Fruit fly (Drosophila melanogaster) whole organism, embryonic: Measurements from ENCODE around the gene CG32246.
A peak's percentile ranks its signal among the peaks of the same experiment; 100 is the strongest.

ENCODE experiments used
- B-H2 ChIP-seq: fragments of 200-800 bp; sonication (Bioruptor generic); optimal IDR thresholded peaks from 2 replicates; lab custom pipeline; 2018; ENCODE audit warnings: missing biosample characterization, mild to moderate bottlenecking, missing genetic modification characterization
- CG10366 ChIP-seq: fragments of 200-800 bp; sonication (Bioruptor generic); IDR thresholded peaks from 2 replicates; pipeline ENCODE4 v1.3.6; 2022; ENCODE audit warnings: missing biosample characterization, missing genetic modification characterization
- CG10654 ChIP-seq: fragments of 200-800 bp; sonication (Bioruptor generic); optimal IDR thresholded peaks from 2 replicates; lab custom pipeline; 2016; ENCODE audit warnings: missing biosample characterization, missing genetic modification characterization
- CG10979 ChIP-seq: fragments of 200-800 bp; sonication (Bioruptor generic); optimal IDR thresholded peaks from 2 replicates; lab custom pipeline; 2018; ENCODE audit warnings: missing biosample characterization, mild to moderate bottlenecking, missing genetic modification characterization, moderate library complexity
- CG11504 ChIP-seq: fragments of 200-800 bp; sonication (Bioruptor generic); optimal IDR thresholded peaks from 3 replicates; lab custom pipeline; 2019; ENCODE audit warnings: missing biosample characterization, mild to moderate bottlenecking, missing genetic modification characterization, moderate library complexity
- CG12104 ChIP-seq: fragments of 200-800 bp; sonication (Bioruptor generic); optimal IDR thresholded peaks from 3 replicates; lab custom pipeline; 2016; ENCODE audit warnings: missing biosample characterization, missing genetic modification characterization
- CG12236 ChIP-seq: fragments of 200-800 bp; sonication (Bioruptor generic); optimal IDR thresholded peaks from 2 replicates; lab custom pipeline; 2016; ENCODE audit warnings: missing biosample characterization, missing genetic modification characterization
- CG13775 ChIP-seq: fragments of 200-800 bp; sonication (Bioruptor generic); optimal IDR thresholded peaks from 3 replicates; lab custom pipeline; 2017; ENCODE audit warnings: missing biosample characterization, mild to moderate bottlenecking, missing genetic modification characterization
- CG14050 ChIP-seq: fragments of 200-800 bp; sonication (Bioruptor generic); IDR thresholded peaks from 3 replicates; pipeline ENCODE4 v1.3.6; 2022; ENCODE audit warnings: missing biosample characterization, missing genetic modification characterization
- CG17361 ChIP-seq: fragments of 200-800 bp; sonication (Bioruptor generic); IDR thresholded peaks from 3 replicates; pipeline ENCODE4 v1.3.6; 2022; ENCODE audit warnings: missing biosample characterization, missing genetic modification characterization
- CG18262 ChIP-seq: fragments of 200-800 bp; optimal IDR thresholded peaks from 3 replicates; lab custom pipeline; 2019; ENCODE audit warnings: missing biosample characterization, mild to moderate bottlenecking, missing genetic modification characterization, moderate library complexity
- CG18619 ChIP-seq: fragments of 200-800 bp; sonication (Bioruptor generic); optimal IDR thresholded peaks from 3 replicates; lab custom pipeline; 2017; ENCODE audit warnings: missing biosample characterization, mild to moderate bottlenecking, missing genetic modification characterization
- CG30431 ChIP-seq: fragments of 200-800 bp; sonication (Bioruptor generic); optimal IDR thresholded peaks from 2 replicates; lab custom pipeline; 2017; ENCODE audit warnings: missing biosample characterization, missing genetic modification characterization
- CG3065 ChIP-seq: fragments of 200-800 bp; sonication (Bioruptor generic); optimal IDR thresholded peaks from 2 replicates; lab custom pipeline; 2016; ENCODE audit warnings: missing biosample characterization, missing genetic modification characterization
- CG4820 ChIP-seq: fragments of 200-800 bp; sonication (Bioruptor generic); optimal IDR thresholded peaks from 3 replicates; lab custom pipeline; 2016; ENCODE audit warnings: missing biosample characterization, missing genetic modification characterization
- CG4854 ChIP-seq: fragments of 200-800 bp; sonication (Bioruptor generic); optimal IDR thresholded peaks from 2 replicates; lab custom pipeline; 2016; ENCODE audit warnings: missing biosample characterization, missing genetic modification characterization, inconsistent platforms
- CG5953 ChIP-seq: fragments of 200-800 bp; sonication (Bioruptor generic); IDR thresholded peaks from 2 replicates; pipeline ENCODE4 v1.3.6; 2022; ENCODE audit warnings: missing biosample characterization, missing genetic modification characterization
- CG7556 ChIP-seq: fragments of 200-800 bp; sonication (Bioruptor generic); optimal IDR thresholded peaks from 2 replicates; lab custom pipeline; 2017; ENCODE audit warnings: missing biosample characterization, mild to moderate bottlenecking, missing genetic modification characterization
- CG8281 ChIP-seq: fragments of 200-800 bp; sonication (Bioruptor generic); optimal IDR thresholded peaks from 2 replicates; lab custom pipeline; 2018; ENCODE audit warnings: missing biosample characterization, mild to moderate bottlenecking, missing genetic modification characterization, moderate library complexity
- CkIIα-i1 ChIP-seq: fragments of 200-800 bp; sonication (Bioruptor generic); IDR thresholded peaks from 2 replicates; pipeline ENCODE4 v1.3.6; 2022; ENCODE audit warnings: missing biosample characterization, missing genetic modification characterization
- Dip2 ChIP-seq: fragments of 200-800 bp; sonication (Bioruptor generic); IDR thresholded peaks from 2 replicates; pipeline ENCODE4 v1.3.6; 2022; ENCODE audit warnings: missing biosample characterization, missing genetic modification characterization
- Drgx ChIP-seq: fragments of 200-800 bp; sonication (Bioruptor generic); IDR thresholded peaks from 2 replicates; pipeline ENCODE4 v1.3.6; 2022; ENCODE audit warnings: missing biosample characterization, missing genetic modification characterization
- Hmr ChIP-seq: fragments of 200-800 bp; sonication (Bioruptor generic); optimal IDR thresholded peaks from 3 replicates; lab custom pipeline; 2017; ENCODE audit warnings: mild to moderate bottlenecking, missing biosample characterization, missing genetic modification reagents, missing genetic modification characterization
- MESR4 ChIP-seq: fragments of 200-800 bp; sonication (Bioruptor generic); optimal IDR thresholded peaks from 2 replicates; lab custom pipeline; 2018; ENCODE audit warnings: missing biosample characterization, mild to moderate bottlenecking, missing genetic modification characterization, moderate library complexity
- Nf-YB ChIP-seq: fragments of 200-800 bp; sonication (Bioruptor generic); optimal IDR thresholded peaks from 3 replicates; lab custom pipeline; 2019; ENCODE audit warnings: missing biosample characterization, mild to moderate bottlenecking, missing genetic modification characterization, moderate library complexity
- Oaz ChIP-seq: fragments of 200-800 bp; sonication (Bioruptor generic); IDR thresholded peaks from 2 replicates; pipeline ENCODE4 v1.3.6; 2022; ENCODE audit warnings: missing biosample characterization, missing genetic modification characterization
- Ptx1 ChIP-seq: fragments of 200-800 bp; sonication (Bioruptor generic); IDR thresholded peaks from 2 replicates; pipeline ENCODE4 v1.3.6; 2022; ENCODE audit warnings: missing biosample characterization, missing genetic modification characterization
- Ravus ChIP-seq: fragments of 200-800 bp; sonication (Bioruptor generic); IDR thresholded peaks from 2 replicates; pipeline ENCODE4 v1.3.6; 2022; ENCODE audit warnings: missing biosample characterization, missing genetic modification characterization
- Six4 ChIP-seq: fragments of 200-800 bp; sonication (Bioruptor generic); optimal IDR thresholded peaks from 2 replicates; lab custom pipeline; 2016; ENCODE audit warnings: missing biosample characterization, missing genetic modification characterization
- Sry-δ ChIP-seq: fragments of 200-800 bp; sonication (Bioruptor generic); optimal IDR thresholded peaks from 2 replicates; lab custom pipeline; 2016; ENCODE audit warnings: missing biosample characterization, missing genetic modification characterization
- Ssrp ChIP-seq: fragments of 200-800 bp; sonication (Bioruptor generic); optimal IDR thresholded peaks from 2 replicates; lab custom pipeline; 2018; ENCODE audit warnings: missing biosample characterization, mild to moderate bottlenecking, missing genetic modification characterization, moderate library complexity
- TFAM ChIP-seq: fragments of 200-800 bp; sonication (Bioruptor generic); optimal IDR thresholded peaks from 2 replicates; lab custom pipeline; 2017; ENCODE audit warnings: missing biosample characterization, missing genetic modification characterization, inconsistent platforms
- Taf1 ChIP-seq: fragments of 200-800 bp; sonication (Bioruptor generic); IDR thresholded peaks from 2 replicates; pipeline ENCODE4 v1.3.6; 2022; ENCODE audit warnings: missing biosample characterization, missing genetic modification characterization
- YL-1 ChIP-seq: fragments of 200-800 bp; sonication (Bioruptor generic); optimal IDR thresholded peaks from 3 replicates; lab custom pipeline; 2017; ENCODE audit warnings: missing biosample characterization, mild to moderate bottlenecking, missing genetic modification characterization
- btn ChIP-seq: fragments of 200-800 bp; sonication (Bioruptor generic); optimal IDR thresholded peaks from 2 replicates; lab custom pipeline; 2016; ENCODE audit warnings: missing biosample characterization, missing genetic modification characterization
- caup ChIP-seq: fragments of 200-800 bp; sonication (Bioruptor generic); optimal IDR thresholded peaks from 3 replicates; lab custom pipeline; 2017; ENCODE audit warnings: missing biosample characterization, mild to moderate bottlenecking, missing genetic modification characterization, moderate library complexity; ENCODE audit not compliant: severe bottlenecking
- grau ChIP-seq: fragments of 200-800 bp; optimal IDR thresholded peaks from 3 replicates; lab custom pipeline; 2019; ENCODE audit warnings: missing biosample characterization, mild to moderate bottlenecking, missing genetic modification characterization, moderate library complexity
- gsb ChIP-seq: fragments of 200-800 bp; sonication (Bioruptor generic); IDR thresholded peaks from 2 replicates; pipeline ENCODE4 v1.3.6; 2022; ENCODE audit warnings: missing biosample characterization, missing genetic modification characterization
- ham ChIP-seq: fragments of 200-800 bp; sonication (Bioruptor generic); IDR thresholded peaks from 2 replicates; pipeline ENCODE4 v1.3.6; 2022; ENCODE audit warnings: missing biosample characterization, missing genetic modification characterization
- ind ChIP-seq: fragments of 200-800 bp; sonication (Bioruptor generic); optimal IDR thresholded peaks from 3 replicates; lab custom pipeline; 2016; ENCODE audit warnings: missing biosample characterization, missing genetic modification characterization
- lilli ChIP-seq: fragments of 200-800 bp; sonication (Bioruptor generic); optimal IDR thresholded peaks from 3 replicates; lab custom pipeline; 2016; ENCODE audit warnings: missing biosample characterization, missing genetic modification characterization
- pho ChIP-seq: fragments of 200-800 bp; sonication (Bioruptor generic); optimal IDR thresholded peaks from 2 replicates; lab custom pipeline; 2016; ENCODE audit warnings: missing biosample characterization, missing genetic modification characterization
- psq ChIP-seq: fragments of 200-800 bp; sonication (Bioruptor generic); optimal IDR thresholded peaks from 2 replicates; lab custom pipeline; 2017; ENCODE audit warnings: missing biosample characterization, missing genetic modification characterization
- rib ChIP-seq: fragments of 200-800 bp; sonication (Bioruptor generic); IDR thresholded peaks from 2 replicates; pipeline ENCODE4 v1.3.6; 2022; ENCODE audit warnings: missing biosample characterization, missing genetic modification characterization
- scrt ChIP-seq: fragments of 200-800 bp; sonication (Bioruptor generic); optimal IDR thresholded peaks from 2 replicates; lab custom pipeline; 2018; ENCODE audit warnings: missing biosample characterization, mild to moderate bottlenecking, missing genetic modification characterization, moderate library complexity
- slou ChIP-seq: fragments of 200-800 bp; sonication (Bioruptor generic); optimal IDR thresholded peaks from 3 replicates; lab custom pipeline; 2016; ENCODE audit warnings: missing biosample characterization, missing genetic modification characterization
- stc ChIP-seq: fragments of 200-800 bp; sonication (Bioruptor generic); IDR thresholded peaks from 2 replicates; pipeline ENCODE4 v1.3.6; 2022; ENCODE audit warnings: missing biosample characterization, missing genetic modification characterization
- sug ChIP-seq: fragments of 200-800 bp; optimal IDR thresholded peaks from 2 replicates; lab custom pipeline; 2019; ENCODE audit warnings: missing biosample characterization, mild to moderate bottlenecking, missing genetic modification characterization, moderate library complexity
- vfl ChIP-seq: fragments of 200-800 bp; sonication (Bioruptor generic); optimal IDR thresholded peaks from 2 replicates; lab custom pipeline; 2016; ENCODE audit warnings: missing biosample characterization, missing genetic modification characterization
- wdn ChIP-seq: fragments of 200-800 bp; sonication (Bioruptor generic); IDR thresholded peaks from 2 replicates; pipeline ENCODE4 v1.3.6; 2022; ENCODE audit warnings: missing biosample characterization, missing genetic modification characterization

The CG32246 gene

DNA sequence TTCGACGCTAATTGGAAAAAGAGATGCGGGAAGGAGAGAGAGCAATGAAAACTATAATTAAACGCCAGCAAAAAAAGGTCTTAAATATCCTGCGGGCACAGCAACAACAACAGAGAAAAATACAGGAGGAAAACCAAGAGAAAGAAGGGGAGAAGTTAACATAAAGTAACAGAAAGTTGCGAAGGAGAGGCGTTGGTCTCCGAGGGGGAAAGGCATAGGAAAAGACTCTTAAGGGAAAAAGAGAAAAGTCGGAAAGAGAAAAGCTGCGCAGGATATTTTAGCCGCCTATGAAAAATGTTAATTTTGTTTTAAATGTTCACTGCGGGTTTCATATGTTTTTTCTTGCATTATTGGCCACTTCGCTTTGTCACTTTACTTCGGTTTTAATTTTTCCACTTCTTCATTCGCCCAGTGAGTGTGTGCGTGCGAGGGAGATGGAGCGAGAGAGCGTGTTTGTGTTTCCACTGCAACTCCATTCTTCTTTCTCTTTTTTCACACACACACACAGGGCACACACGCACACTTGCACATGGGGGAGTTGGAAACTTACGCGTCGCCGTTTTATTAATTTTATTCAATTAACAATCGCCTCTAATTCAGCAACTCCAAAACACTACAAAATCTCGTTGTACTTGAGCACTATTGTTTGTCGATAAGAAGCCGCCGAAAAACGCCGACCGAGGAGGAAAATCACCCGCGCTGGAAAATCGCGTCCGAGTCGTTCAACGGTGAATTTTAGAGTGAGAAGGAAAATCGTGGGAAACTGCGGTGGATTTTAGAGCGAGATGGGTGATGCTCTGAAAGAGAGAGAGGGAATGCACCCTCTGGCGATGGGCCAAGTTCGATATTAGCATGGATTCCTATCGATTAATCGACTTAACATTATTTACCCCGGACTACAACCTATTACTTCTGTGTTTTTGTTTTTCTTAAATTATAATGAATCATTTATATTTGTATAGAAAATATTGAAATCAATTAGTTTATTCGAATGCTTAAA is 4.7 kb downstream of the CG32246 start, which contains the start of gene Src64B (continued):
- TF ChIP-seq pho (GFP tag; lab: Kevin White, UChicago) = no peak
- TF ChIP-seq CG18262 = peak; percentile 3
- no peak for TF ChIP-seq btn (GFP tag; lab: Kevin White, UChicago)
- peak; percentile 88 for TF ChIP-seq Sry-δ (GFP tag; lab: Kevin White, UChicago)
- no peak for TF ChIP-seq CG3065 (GFP tag; lab: Kevin White, UChicago)
- TF ChIP-seq CG10979 (tag; lab: Kevin White, UChicago) = peak; percentile 16
- no peak for TF ChIP-seq CG14050 (GFP tag; lab: Robert Waterston, UW)
- no peak for TF ChIP-seq Taf1 (GFP tag; lab: Robert Waterston, UW)
- peak; percentile 38 for TF ChIP-seq grau
- peak; percentile 92 for TF ChIP-seq psq
- no peak for TF ChIP-seq CG10654
- TF ChIP-seq Ssrp (tag; lab: Kevin White, UChicago) = no peak
- TF ChIP-seq wdn (GFP tag; lab: Robert Waterston, UW) = no peak
- TF ChIP-seq vfl (GFP tag; lab: Kevin White, UChicago) = peak; percentile 14
- TF ChIP-seq rib (GFP tag; lab: Robert Waterston, UW) = peak; percentile 42; the same call in 1 of the 2 replicates
- no peak for TF ChIP-seq lilli (GFP tag; lab: Kevin White, UChicago)
- no peak for TF ChIP-seq CG13775 (GFP tag; lab: Kevin White, UChicago)
- TF ChIP-seq CkIIα-i1 (GFP tag; lab: Robert Waterston, UW) = no peak
- no peak for TF ChIP-seq CG10366 (GFP tag; lab: Robert Waterston, UW)
- TF ChIP-seq Drgx (GFP tag; lab: Robert Waterston, UW) = peak; percentile 27; the same call in 1 of the 2 replicates
- no peak for TF ChIP-seq CG4820
- no peak for TF ChIP-seq CG17361 (GFP tag; lab: Robert Waterston, UW)
- no peak for TF ChIP-seq slou
- no peak for TF ChIP-seq CG4854
- TF ChIP-seq gsb (GFP tag; lab: Robert Waterston, UW) = no peak
- TF ChIP-seq Six4 = no peak
- no peak for TF ChIP-seq ham (GFP tag; lab: Robert Waterston, UW)
- peak; percentile 10 for TF ChIP-seq CG11504 (tag; lab: Kevin White, UChicago)
- no peak for TF ChIP-seq CG12104 (GFP tag; lab: Kevin White, UChicago)
- TF ChIP-seq Nf-YB = peak; percentile 27
- peak; percentile 34 for TF ChIP-seq sug (tag; lab: Kevin White, UChicago)
- peak; percentile 33 for TF ChIP-seq caup (GFP tag; lab: Kevin White, UChicago)
- TF ChIP-seq Oaz = no peak
- TF ChIP-seq CG8281 (tag; lab: Kevin White, UChicago) = no peak
- TF ChIP-seq TFAM = no peak
- 0 out of 2 replicates have a peak, but pooled peaks have one; percentile 22 for TF ChIP-seq Ptx1 (GFP tag; lab: Robert Waterston, UW)
- peak; percentile 18 for TF ChIP-seq B-H2 (GFP tag; lab: Kevin White, UChicago)
- no peak for TF ChIP-seq CG30431
- TF ChIP-seq CG18619 (GFP tag; lab: Kevin White, UChicago) = no peak
- TF ChIP-seq Ravus (GFP tag; lab: Robert Waterston, UW) = no peak
- TF ChIP-seq YL-1 = peak; percentile 74
- TF ChIP-seq scrt = peak; percentile 25
- TF ChIP-seq stc = no peak
- TF ChIP-seq CG5953 (GFP tag; lab: Robert Waterston, UW) = no peak
- no peak for TF ChIP-seq CG7556 (GFP tag; lab: Kevin White, UChicago)
- no peak for TF ChIP-seq ind (GFP tag; lab: Kevin White, UChicago)
- TF ChIP-seq Hmr (GFP tag; lab: Kevin White, UChicago) = peak; percentile 38
- no peak for TF ChIP-seq Dip2 (GFP tag; lab: Robert Waterston, UW)
- TF ChIP-seq CG12236 (GFP tag; lab: Kevin White, UChicago) = no peak
- peak; percentile 81 for TF ChIP-seq MESR4 (GFP tag; lab: Kevin White, UChicago)
